Worm (Caenorhabditis elegans) whole organism, mixed stage, embryonic: ENCODE measurements around the gene K02E2.11.

Experiments used
- elt-3 ChIP-seq: fragments of 150-350 bp; optimal IDR thresholded peaks from 2 replicates; lab custom pipeline; 2014; ENCODE audit warnings: missing biosample characterization, missing genetic modification characterization
- unc-39 ChIP-seq: fragments of 150-350 bp; optimal IDR thresholded peaks from 2 replicates; lab custom pipeline; 2014; ENCODE audit warnings: missing biosample characterization, missing genetic modification characterization
- unc-62 ChIP-seq: fragments of 150-350 bp; optimal IDR thresholded peaks from 2 replicates; lab custom pipeline; 2014; ENCODE audit warnings: missing biosample characterization, missing genetic modification reagents, missing genetic modification characterization

- TF ChIP-seq unc-62 (no peak), unc-39 (no peak), elt-3 (tag; lab: Kevin White, UChicago) (no peak)
These were observed 47.9 kb upstream of the K02E2.11 start, which contains the start of gene Y38H6A.5 for ce11 chrV:20335264-20335663.
